Fruit fly (Drosophila melanogaster): ENCODE results near the gene Cpr65Ax2.

- TF ChIP-seq Hr83 (GFP tag; optimal IDR thresholded peaks at IDR 0.05; ENCODE audit: poor library complexity, severe bottlenecking) (no peak), br (GFP tag; optimal IDR thresholded peaks at IDR 0.05) (no peak), lola (GFP tag; optimal IDR thresholded peaks at IDR 0.05) (no peak)
Observed at dm6 chr3L:6173826-6174255, 23.2 kb upstream of the Cpr65Ax2 start, which contains the start of the genes fmt and CG7376.
